Fruit fly (Drosophila melanogaster) whole organism: ENCODE data around the gene CG12017.

Experiments used
- Dll ChIP-seq: fragments of >200 bp; optimal IDR thresholded peaks from 2 replicates; lab custom pipeline; 2017
- pan ChIP-seq: fragments of >200 bp; optimal IDR thresholded peaks from 2 replicates; lab custom pipeline; 2017

DNA sequence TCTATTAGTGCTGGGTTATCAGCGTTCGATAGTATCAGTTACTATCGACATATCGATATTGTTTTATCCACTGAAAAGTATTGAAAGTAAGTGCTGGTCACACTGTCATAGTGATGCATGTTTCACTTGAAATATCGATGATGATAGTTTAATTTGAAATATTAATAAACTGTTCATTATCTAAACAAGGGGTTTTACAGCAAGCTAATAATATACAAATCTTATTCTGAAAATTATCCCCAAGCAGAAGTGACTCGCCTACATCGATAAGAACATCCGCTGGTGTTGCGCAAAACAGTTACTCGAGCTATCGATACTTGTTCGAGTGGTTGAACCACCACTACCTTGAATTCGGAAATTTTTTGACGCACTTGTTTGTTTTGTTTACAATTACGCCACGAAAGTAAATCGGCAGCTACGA lies 39.2 kb downstream of the CG12017 start, which contains the start of the genes PIG-C, CG12016 and Dpm2:
- TF ChIP-seq Dll (lab: Kevin White, UChicago) (no peak), pan (lab: Kevin White, UChicago) (no peak)
